Worm (Caenorhabditis elegans): Measurements from ENCODE around the gene C35A11.3.

The C35A11.3 gene

DNA sequence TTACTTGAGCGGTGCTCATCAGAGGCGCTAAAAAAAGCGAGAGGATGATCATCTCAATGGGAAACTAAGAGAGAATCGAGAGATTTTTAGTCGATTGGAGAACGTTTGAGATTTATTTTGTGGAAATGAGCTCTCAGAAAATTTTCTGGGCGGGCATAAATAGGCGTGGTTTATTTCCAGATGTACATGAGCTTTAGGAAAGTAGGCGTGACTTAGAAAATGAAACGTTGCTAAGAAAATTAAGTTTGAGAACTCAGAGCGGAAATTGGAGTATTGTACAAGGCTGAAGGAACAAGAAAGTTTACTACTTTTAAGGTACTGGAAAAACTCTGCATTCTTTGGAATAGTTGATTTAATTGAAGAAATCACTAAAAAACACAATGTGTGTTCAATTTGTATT is 3.4 kb upstream of the C35A11.3 start, which contains the start of gene T09D3.9:
Gene T09D3.9, minus strand, starts transcription at position 101 of the 400 bp plus-strand sequence.
- TF ChIP-seq C06A6.2 (GFP tag; conservative IDR thresholded peaks at IDR 0.05): no peak
- TF ChIP-seq bed-1 (GFP tag; IDR thresholded peaks at IDR 0.05): no peak
- no peak for TF ChIP-seq xnd-1 (tag; optimal IDR thresholded peaks at IDR 0.05)
- TF ChIP-seq F57C9.4 (tag; optimal IDR thresholded peaks at IDR 0.05): no peak
- no peak for TF ChIP-seq fkh-3 (tag; optimal IDR thresholded peaks at IDR 0.05)
- no peak for TF ChIP-seq ceh-91 (GFP tag; IDR thresholded peaks at IDR 0.05)
- no peak for TF ChIP-seq mxl-1 (tag; optimal IDR thresholded peaks at IDR 0.05)
- TF ChIP-seq D2030.7 (GFP tag; IDR thresholded peaks at IDR 0.05): no peak
- no peak for TF ChIP-seq hlh-26 (GFP tag; conservative IDR thresholded peaks at IDR 0.05)
- no peak for TF ChIP-seq ekl-4 (GFP tag; IDR thresholded peaks at IDR 0.05)
- no peak for TF ChIP-seq sdz-38 (tag; optimal IDR thresholded peaks at IDR 0.05)

- TF ChIP-seq nfya-1 (tag; optimal IDR thresholded peaks at IDR 0.05; ENCODE audit: borderline replicate concordance, insufficient read depth) (no peak), fkh-3 (tag; optimal IDR thresholded peaks at IDR 0.05) (no peak), hsf-1 (GFP tag; IDR thresholded peaks at IDR 0.05) (no peak), ceh-91 (GFP tag; IDR thresholded peaks at IDR 0.05) (no peak), unc-130 (GFP tag; optimal IDR thresholded peaks at IDR 0.05) (no peak), snpc-3.4 (tag; optimal IDR thresholded peaks at IDR 0.05) (no peak), nfya-2 (GFP tag; IDR thresholded peaks at IDR 0.05) (no peak), akir-1 (GFP tag; optimal IDR thresholded peaks at IDR 0.05) (no peak), Y95B8A.8 (GFP tag; IDR thresholded peaks at IDR 0.05) (no peak), Y67H2A.10 (GFP tag; conservative IDR thresholded peaks at IDR 0.05) (no peak), D2030.7 (GFP tag; IDR thresholded peaks at IDR 0.05) (no peak), bed-1 (GFP tag; IDR thresholded peaks at IDR 0.05) (no peak), C17E4.6 (GFP tag; IDR thresholded peaks at IDR 0.05) (no peak), B0035.1 (tag; optimal IDR thresholded peaks at IDR 0.05) (no peak), somi-1 (GFP tag; optimal IDR thresholded peaks at IDR 0.05) (no peak), hmg-1.2 (GFP tag; IDR thresholded peaks at IDR 0.05) (no peak), K12H6.12 (tag; optimal IDR thresholded peaks at IDR 0.05) (no peak)
These were observed 13.8 kb downstream of the C35A11.3 start, which contains the start of gene C35A11.2 for ce11 chrV:5385914-5386493. TSS of gene C35A11.2 (plus strand) at chrV:5386299.

DNA sequence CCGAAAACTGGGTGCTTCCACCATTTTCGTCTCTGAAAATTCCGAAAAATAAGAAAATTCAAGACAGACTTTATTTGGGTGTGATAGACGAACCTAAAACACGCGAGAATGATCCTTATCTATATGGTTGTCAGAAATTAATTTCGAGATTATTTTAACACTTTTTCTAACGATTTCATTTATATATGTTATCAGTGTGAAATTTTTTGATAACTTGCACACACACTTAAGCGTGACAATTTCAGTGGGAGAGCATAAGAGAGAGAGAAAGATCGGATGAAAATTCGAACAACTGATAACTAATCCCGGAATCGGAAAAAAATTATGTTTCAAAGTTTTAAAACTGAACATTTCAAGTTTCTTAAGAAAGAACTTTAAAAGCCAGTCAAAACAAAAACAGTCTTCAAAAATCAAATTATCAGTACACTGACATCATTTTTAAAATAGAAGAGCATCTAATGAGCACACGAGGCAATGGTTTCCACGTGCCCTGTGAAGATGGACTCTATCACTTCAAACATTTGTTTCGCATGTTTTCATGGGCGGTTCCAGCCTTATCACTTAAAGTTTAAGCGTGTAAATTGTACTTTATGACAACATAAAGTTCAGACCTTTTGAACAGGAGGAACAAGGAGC is 20.9 kb downstream of the C35A11.3 start, which contains the start of gene C35A11.4:
Gene C35A11.4, minus strand, starts transcription at position 156 of the 636 bp plus-strand sequence.
- TF ChIP-seq ceh-79 (tag; optimal IDR thresholded peaks at IDR 0.05): no peak
- TF ChIP-seq ets-4 (GFP tag; optimal IDR thresholded peaks at IDR 0.05): peak; percentile 55
- no peak for TF ChIP-seq dpl-1 (GFP tag; optimal IDR thresholded peaks at IDR 0.05)
- TF ChIP-seq nfyb-1 (GFP tag; IDR thresholded peaks at IDR 0.05): 0 out of 2 replicates have a peak, but pooled peaks have one; percentile 45
- TF ChIP-seq somi-1 (GFP tag; optimal IDR thresholded peaks at IDR 0.05): no peak
- no peak for TF ChIP-seq K12H6.12 (tag; optimal IDR thresholded peaks at IDR 0.05)
- peak; percentile 81 for TF ChIP-seq nhr-80 (tag; optimal IDR thresholded peaks at IDR 0.05)
- TF ChIP-seq nhr-90 (tag; optimal IDR thresholded peaks at IDR 0.05): peak; percentile 3
- no peak for TF ChIP-seq unc-130 (GFP tag; optimal IDR thresholded peaks at IDR 0.05)
- TF ChIP-seq die-1 (tag; optimal IDR thresholded peaks at IDR 0.05): no peak
- no peak for TF ChIP-seq Y53F4B.3 (GFP tag; IDR thresholded peaks at IDR 0.05)
- no peak for TF ChIP-seq ztf-18 (tag; optimal IDR thresholded peaks at IDR 0.05)
- no peak for TF ChIP-seq hlh-26 (GFP tag; conservative IDR thresholded peaks at IDR 0.05)
- TF ChIP-seq egl-44 (GFP tag; IDR thresholded peaks at IDR 0.05): no peak
- TF ChIP-seq mcd-1 (GFP tag; IDR thresholded peaks at IDR 0.05): no peak
- TF ChIP-seq ZK185.1 (tag; optimal IDR thresholded peaks at IDR 0.05; ENCODE audit: poor library complexity, severe bottlenecking): no peak
- no peak for TF ChIP-seq nfya-1 (tag; optimal IDR thresholded peaks at IDR 0.05; ENCODE audit: borderline replicate concordance, insufficient read depth)
- TF ChIP-seq B0336.3 (GFP tag; IDR thresholded peaks at IDR 0.05): no peak
- no peak for TF ChIP-seq lsy-27 (tag; optimal IDR thresholded peaks at IDR 0.05; ENCODE audit: borderline replicate concordance, insufficient read depth)
- no peak for TF ChIP-seq Y79H2A.3 (GFP tag; conservative IDR thresholded peaks at IDR 0.05)
- TF ChIP-seq attf-6 (GFP tag; IDR thresholded peaks at IDR 0.05): no peak
- TF ChIP-seq lsl-1 (GFP tag; optimal IDR thresholded peaks at IDR 0.05): no peak
- TF ChIP-seq snpc-1.3 (tag; optimal IDR thresholded peaks at IDR 0.05; ENCODE audit: insufficient read depth): no peak
- TF ChIP-seq let-607 (tag; optimal IDR thresholded peaks at IDR 0.05): peak in 1 of 2 experiments; percentile 3
